Fruit fly (Drosophila melanogaster) whole organism, pupa: Measurements from ENCODE around the gene CG4998.

ENCODE experiments used
- CG10348 ChIP-seq: fragments of 200-800 bp; sonication (Bioruptor generic); IDR thresholded peaks from 2 replicates; pipeline ENCODE4 v1.3.6; 2022; ENCODE audit warnings: missing biosample characterization, missing genetic modification characterization
- CG12605 ChIP-seq: fragments of 200-800 bp; sonication (Bioruptor generic); IDR thresholded peaks from 2 replicates; pipeline ENCODE4 v1.3.6; 2022; ENCODE audit warnings: missing biosample characterization, missing genetic modification characterization
- CG13204 ChIP-seq: fragments of 200-800 bp; sonication (Bioruptor generic); optimal IDR thresholded peaks from 2 replicates; lab custom pipeline; 2018; ENCODE audit warnings: missing biosample characterization, mild to moderate bottlenecking, missing genetic modification characterization, moderate library complexity
- CG14655 ChIP-seq: fragments of 200-800 bp; sonication (Bioruptor generic); optimal IDR thresholded peaks from 3 replicates; lab custom pipeline; 2017; ENCODE audit warnings: mild to moderate bottlenecking, missing biosample characterization, missing genetic modification reagents, missing genetic modification characterization
- CG15710 ChIP-seq: fragments of 200-800 bp; sonication (Bioruptor generic); optimal IDR thresholded peaks from 2 replicates; lab custom pipeline; 2018; ENCODE audit warnings: missing biosample characterization, mild to moderate bottlenecking, missing genetic modification characterization, moderate library complexity
- CG17806 ChIP-seq: fragments of 200-800 bp; sonication (Bioruptor generic); optimal IDR thresholded peaks from 2 replicates; lab custom pipeline; 2018; ENCODE audit warnings: missing biosample characterization, mild to moderate bottlenecking, missing genetic modification characterization, moderate library complexity
- CG32121 ChIP-seq: fragments of 200-800 bp; sonication (Bioruptor generic); IDR thresholded peaks from 2 replicates; pipeline ENCODE4 v1.3.6; 2022; ENCODE audit warnings: missing biosample characterization, missing genetic modification characterization
- CG34367 ChIP-seq: fragments of 200-800 bp; sonication (Bioruptor generic); optimal IDR thresholded peaks from 2 replicates; lab custom pipeline; 2018; ENCODE audit warnings: missing biosample characterization, mild to moderate bottlenecking, missing genetic modification characterization
- CG4496 ChIP-seq: fragments of 200-800 bp; sonication (Bioruptor generic); IDR thresholded peaks from 3 replicates; pipeline ENCODE4 v1.3.6; 2022; ENCODE audit warnings: missing biosample characterization, missing genetic modification characterization
- CG8159 ChIP-seq: fragments of 200-800 bp; sonication (Bioruptor generic); optimal IDR thresholded peaks from 3 replicates; lab custom pipeline; 2018; ENCODE audit warnings: missing biosample characterization, mild to moderate bottlenecking, missing genetic modification characterization, moderate library complexity
- CG8301 ChIP-seq: fragments of 200-800 bp; sonication (Bioruptor generic); optimal IDR thresholded peaks from 2 replicates; lab custom pipeline; 2018; ENCODE audit warnings: missing biosample characterization, mild to moderate bottlenecking, missing genetic modification characterization
- CG9948 ChIP-seq: fragments of 200-800 bp; sonication (Bioruptor generic); optimal IDR thresholded peaks from 2 replicates; lab custom pipeline; 2018; ENCODE audit warnings: missing biosample characterization, mild to moderate bottlenecking, missing genetic modification characterization, moderate library complexity
- D1 ChIP-seq: fragments of 200-800 bp; sonication (Bioruptor generic); optimal IDR thresholded peaks from 2 replicates; lab custom pipeline; 2018; ENCODE audit warnings: missing biosample characterization, mild to moderate bottlenecking, missing genetic modification characterization, moderate library complexity
- EcR ChIP-seq: fragments of 200-800 bp; sonication (Bioruptor generic); optimal IDR thresholded peaks from 3 replicates; lab custom pipeline; 2019; ENCODE audit warnings: missing biosample characterization, missing genetic modification characterization, mild to moderate bottlenecking, moderate library complexity, missing genetic modification reagents
- Ets98B ChIP-seq: fragments of 200-800 bp; sonication (Bioruptor generic); IDR thresholded peaks from 2 replicates; pipeline ENCODE4 v1.3.6; 2022; ENCODE audit warnings: missing biosample characterization, missing genetic modification characterization
- Pif1A ChIP-seq: fragments of 200-800 bp; sonication (Bioruptor generic); optimal IDR thresholded peaks from 3 replicates; lab custom pipeline; 2016; ENCODE audit warnings: missing biosample characterization, missing genetic modification characterization
- Pif1B ChIP-seq: fragments of 200-800 bp; sonication (Bioruptor generic); optimal IDR thresholded peaks from 3 replicates; lab custom pipeline; 2016; ENCODE audit warnings: missing biosample characterization, missing genetic modification characterization
- Snoo ChIP-seq: fragments of 200-800 bp; sonication (Bioruptor generic); optimal IDR thresholded peaks from 3 replicates; lab custom pipeline; 2017; ENCODE audit warnings: missing biosample characterization, mild to moderate bottlenecking, missing genetic modification characterization, inconsistent platforms
- fd96Ca ChIP-seq: fragments of 200-800 bp; sonication (Bioruptor generic); IDR thresholded peaks from 3 replicates; pipeline ENCODE4 v1.3.6; 2022; ENCODE audit warnings: missing biosample characterization, missing genetic modification characterization
- gl ChIP-seq: fragments of 200-800 bp; sonication (Bioruptor generic); optimal IDR thresholded peaks from 2 replicates; lab custom pipeline; 2018; ENCODE audit warnings: missing biosample characterization, mild to moderate bottlenecking, missing genetic modification characterization
- rn ChIP-seq: fragments of 200-800 bp; sonication (Bioruptor generic); IDR thresholded peaks from 2 replicates; pipeline ENCODE4 v1.3.6; 2022; ENCODE audit warnings: missing biosample characterization, missing genetic modification characterization

Gene CG4998

DNA sequence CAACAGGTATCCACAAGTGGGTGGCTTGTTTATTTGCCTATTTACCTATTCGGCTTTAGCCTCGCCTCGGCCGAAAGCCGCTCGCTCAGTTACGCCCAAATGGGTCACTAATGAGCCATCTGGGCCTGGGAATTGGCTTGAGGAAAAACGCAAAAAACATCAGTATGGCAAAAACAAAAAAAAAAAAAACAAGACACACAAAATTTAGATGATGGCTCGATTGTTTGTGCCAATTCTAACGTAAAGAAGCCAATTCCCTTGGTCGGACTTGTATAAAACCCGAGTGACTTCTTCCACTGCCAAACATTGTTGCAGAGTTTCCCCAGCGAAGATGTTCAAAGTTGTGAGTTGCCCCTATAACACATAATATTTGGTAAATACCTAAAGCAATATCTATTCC is 37.6 kb upstream of the CG4998 start, which contains the start of gene CG4982:
TSS of gene CG4982 (plus strand) at position 301 of the 400 bp plus-strand sequence.
- no peak for TF ChIP-seq CG9948 (tag; lab: Kevin White, UChicago)
- no peak for TF ChIP-seq CG14655 (GFP tag; lab: Kevin White, UChicago)
- TF ChIP-seq Pif1B: no peak
- TF ChIP-seq CG32121 (GFP tag; lab: Robert Waterston, UW): no peak
- TF ChIP-seq Ets98B: no peak
- TF ChIP-seq CG17806 (tag; lab: Kevin White, UChicago): no peak
- no peak for TF ChIP-seq CG8159
- no peak for TF ChIP-seq CG10348 (GFP tag; lab: Robert Waterston, UW)
- TF ChIP-seq CG12605 (GFP tag; lab: Robert Waterston, UW): no peak
- no peak for TF ChIP-seq CG4496 (GFP tag; lab: Robert Waterston, UW)
- no peak for TF ChIP-seq Snoo (tag; lab: Kevin White, UChicago)
- no peak for TF ChIP-seq gl (tag; lab: Kevin White, UChicago)
- TF ChIP-seq Pif1A (GFP tag; lab: Kevin White, UChicago): no peak

dm6 chr3L:16303078-16303477 is 35.7 kb upstream of the CG4998 start, which contains the start of gene CG13044:
CG13044 (minus strand) TSS chr3L:16303178.
- TF ChIP-seq Ets98B (no peak), gl (tag; lab: Kevin White, UChicago) (no peak)

- TF ChIP-seq CG14655 (GFP tag; lab: Kevin White, UChicago): no peak
- TF ChIP-seq CG12605 (GFP tag; lab: Robert Waterston, UW): no peak
- no peak for TF ChIP-seq Pif1A (GFP tag; lab: Kevin White, UChicago)
- TF ChIP-seq Ets98B: no peak
- no peak for TF ChIP-seq CG8159
- no peak for TF ChIP-seq CG15710 (tag; lab: Kevin White, UChicago)
- no peak for TF ChIP-seq CG34367
- no peak for TF ChIP-seq Snoo (tag; lab: Kevin White, UChicago)
Measured at dm6 chr3L:16303982-16304381, 34.8 kb upstream of the CG4998 start, which contains the start of gene CG43249. CG43249 (plus strand) TSS chr3L:16304282.

- TF ChIP-seq CG34367 (no peak), Snoo (tag; lab: Kevin White, UChicago) (no peak), CG17806 (tag; lab: Kevin White, UChicago) (no peak), CG8159 (no peak), Pif1A (GFP tag; lab: Kevin White, UChicago) (no peak), CG32121 (GFP tag; lab: Robert Waterston, UW) (no peak), CG12605 (GFP tag; lab: Robert Waterston, UW) (no peak), CG13204 (GFP tag; lab: Kevin White, UChicago) (no peak), gl (tag; lab: Kevin White, UChicago) (no peak), D1 (tag; lab: Kevin White, UChicago) (no peak), CG8301 (tag; lab: Kevin White, UChicago) (no peak), CG9948 (tag; lab: Kevin White, UChicago) (no peak), fd96Ca (no peak), CG15710 (tag; lab: Kevin White, UChicago) (no peak)
Measured at dm6 chr3L:16305820-16306650, 32.8 kb upstream of the CG4998 start, which contains the start of the genes CG13043 and CG13063. CG13043 (minus strand) TSS chr3L:16305870. CG13063 (plus strand) TSS chr3L:16306600.

dm6 chr3L:16308380-16308779 is 30.4 kb upstream of the CG4998 start, which contains the start of gene CG13042:
CG13042 (minus strand) TSS chr3L:16308480.
- TF ChIP-seq CG4496 (GFP tag; lab: Robert Waterston, UW): 0 out of 3 replicates have a peak, but pooled peaks have one; percentile 37
- no peak for TF ChIP-seq EcR
- no peak for TF ChIP-seq Pif1B
- no peak for TF ChIP-seq CG15710 (tag; lab: Kevin White, UChicago)

dm6 chr3L:16309972-16310371 is 28.8 kb upstream of the CG4998 start:
- TF ChIP-seq CG17806 (tag; lab: Kevin White, UChicago) (peak; percentile 9), Pif1B (no peak), CG34367 (no peak), Snoo (tag; lab: Kevin White, UChicago) (no peak), gl (tag; lab: Kevin White, UChicago) (no peak), rn (GFP tag; lab: Robert Waterston, UW) (peak; percentile 42; the same call in 1 of the 2 replicates), D1 (tag; lab: Kevin White, UChicago) (no peak), fd96Ca (peak; percentile 89), CG4496 (GFP tag; lab: Robert Waterston, UW) (peak; percentile 86), CG14655 (GFP tag; lab: Kevin White, UChicago) (peak; percentile 78), CG13204 (GFP tag; lab: Kevin White, UChicago) (no peak), CG12605 (GFP tag; lab: Robert Waterston, UW) (no peak), CG10348 (GFP tag; lab: Robert Waterston, UW) (peak; percentile 51), CG15710 (tag; lab: Kevin White, UChicago) (no peak), Ets98B (peak; percentile 84), CG8301 (tag; lab: Kevin White, UChicago) (peak; percentile 74), Pif1A (GFP tag; lab: Kevin White, UChicago) (peak; percentile 13), EcR (no peak), CG9948 (tag; lab: Kevin White, UChicago) (no peak), CG8159 (no peak), CG32121 (GFP tag; lab: Robert Waterston, UW) (peak; percentile 48; the same call in 1 of the 2 replicates)
